Worm (Caenorhabditis elegans): ENCODE measurements around the gene nhr-130.

Gene nhr-130

DNA sequence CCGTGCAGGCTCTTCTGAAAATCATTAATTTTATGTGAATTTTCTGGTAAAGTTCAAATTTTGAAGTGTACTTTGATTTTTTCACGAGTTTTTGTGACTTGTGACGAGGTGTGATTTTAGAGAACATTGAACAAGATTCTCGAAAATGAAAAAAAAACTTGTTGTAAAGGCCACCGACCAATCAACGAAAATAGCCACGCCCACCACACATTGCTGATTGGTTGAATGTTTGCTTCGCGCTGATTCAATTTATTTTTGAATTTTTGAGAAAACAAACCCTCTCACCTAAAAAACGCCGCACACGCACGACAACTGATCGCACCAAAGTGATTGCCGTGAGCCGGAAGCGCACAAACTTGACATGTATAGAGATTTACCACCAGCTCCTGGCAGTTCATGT, 279 bp downstream of the nhr-130 start:
- peak; percentile 34 for TF ChIP-seq nfya-1 (tag; optimal IDR thresholded peaks at IDR 0.05)
- TF ChIP-seq T23F11.4 (GFP tag; optimal IDR thresholded peaks at IDR 0.05): no peak

DNA sequence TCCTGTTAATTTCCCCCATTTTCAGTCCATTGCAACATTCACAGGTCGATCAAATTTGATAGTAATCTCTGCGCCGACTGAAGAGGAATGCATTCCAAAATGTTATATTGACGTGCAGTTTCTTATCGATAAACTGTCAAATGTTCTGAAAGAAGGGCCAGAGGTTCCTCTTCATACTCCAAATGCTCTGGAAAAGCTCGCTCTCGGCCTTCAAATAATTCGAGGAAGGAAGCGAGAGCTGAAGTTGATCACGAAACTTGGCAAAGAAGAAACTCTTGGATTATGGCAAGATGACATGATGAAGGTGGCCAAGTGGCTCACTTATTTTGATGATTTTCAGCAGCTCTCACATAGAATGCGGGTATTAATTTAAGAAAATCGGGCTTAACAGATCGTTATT, 4.1 kb downstream of the nhr-130 start:
- TF ChIP-seq unc-3 (GFP tag; conservative IDR thresholded peaks at IDR 0.05) (no peak), unc-3 (tag; optimal IDR thresholded peaks at IDR 0.05) (no peak), ttx-3 (tag; optimal IDR thresholded peaks at IDR 0.05) (no peak), pha-2 (tag; optimal IDR thresholded peaks at IDR 0.05) (no peak), ama-1 (optimal IDR thresholded peaks at IDR 0.05) (no peak), ceh-2 (tag; optimal IDR thresholded peaks at IDR 0.05) (no peak), ceh-30 (tag; optimal IDR thresholded peaks at IDR 0.05) (no peak)

DNA sequence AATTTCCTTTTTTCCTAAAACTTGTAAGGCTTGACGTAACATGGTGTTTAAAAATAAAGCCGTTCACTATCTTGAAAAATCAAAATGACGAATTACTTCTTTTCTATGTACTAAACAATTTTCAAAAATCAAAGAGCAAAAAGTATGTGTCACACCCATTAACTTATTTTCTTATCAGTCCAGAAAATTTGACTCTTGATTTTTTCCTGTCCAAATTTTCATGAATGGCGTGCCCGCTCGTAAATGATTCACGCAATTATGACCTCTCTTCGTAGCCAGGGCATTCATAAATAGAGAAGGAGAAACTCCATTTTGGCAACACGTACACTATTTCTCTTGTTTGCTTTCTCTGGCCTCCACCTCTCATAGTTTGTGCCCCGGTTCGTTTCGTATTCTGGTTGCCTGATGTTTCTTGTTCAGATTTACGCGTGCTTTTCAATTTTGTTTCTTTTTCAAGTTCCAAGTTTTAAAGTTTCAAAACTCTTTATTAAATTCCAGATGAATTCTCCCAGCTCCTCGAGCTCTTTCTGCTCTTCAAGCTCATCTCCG, 5.4 kb downstream of the nhr-130 start, which contains the start of gene nhr-55:
TSS of gene nhr-55 (plus strand) at position 499 of the 549 bp plus-strand sequence.
- TF ChIP-seq syd-9 (tag; optimal IDR thresholded peaks at IDR 0.05) (no peak), elt-4 (tag; optimal IDR thresholded peaks at IDR 0.05) (no peak), C38D4.7 (GFP tag; optimal IDR thresholded peaks at IDR 0.05) (no peak), pros-1 (tag; optimal IDR thresholded peaks at IDR 0.05) (no peak), ceh-22 (tag; optimal IDR thresholded peaks at IDR 0.05) (no peak), pqm-1 (tag; optimal IDR thresholded peaks at IDR 0.05) (no peak), nfya-1 (tag; optimal IDR thresholded peaks at IDR 0.05) (no peak), dmd-4 (tag; optimal IDR thresholded peaks at IDR 0.05; ENCODE audit: borderline replicate concordance) (no peak), fkh-6 (tag; optimal IDR thresholded peaks at IDR 0.05) (no peak), ceh-6 (GFP tag; optimal IDR thresholded peaks at IDR 0.05) (no peak), hlh-13 (GFP tag; optimal IDR thresholded peaks at IDR 0.05) (no peak), ceh-24 (tag; optimal IDR thresholded peaks at IDR 0.05) (no peak), lin-11 (tag; optimal IDR thresholded peaks at IDR 0.05) (no peak), ceh-30 (tag; optimal IDR thresholded peaks at IDR 0.05) (no peak), hlh-30 (tag; optimal IDR thresholded peaks at IDR 0.05; ENCODE audit: insufficient read depth) (no peak)

DNA sequence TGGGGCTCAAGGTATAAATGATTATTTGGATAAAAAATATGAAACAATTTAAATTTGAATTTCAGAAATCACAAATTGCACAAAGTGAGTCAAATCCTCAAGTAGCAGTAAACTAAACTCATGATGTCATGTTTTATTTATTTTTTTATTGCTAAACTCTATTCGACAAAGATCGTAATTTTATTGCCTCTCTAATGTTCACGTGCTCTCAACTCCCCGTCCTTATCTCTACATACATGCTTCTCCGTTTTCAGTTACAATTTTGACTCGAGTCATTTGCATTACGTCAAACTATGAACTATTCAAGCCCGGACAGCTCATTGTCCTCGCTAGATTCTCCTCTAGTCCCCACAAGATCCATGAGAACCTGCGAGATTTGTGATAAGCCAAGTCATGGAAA, 8.6 kb downstream of the nhr-130 start, which contains the start of gene nhr-99:
TSS of gene nhr-99 (plus strand) at position 263 of the 400 bp plus-strand sequence.
- TF ChIP-seq lin-11 (tag; optimal IDR thresholded peaks at IDR 0.05) (no peak), npax-4 (tag; optimal IDR thresholded peaks at IDR 0.05) (no peak), ceh-9 (tag; optimal IDR thresholded peaks at IDR 0.05) (no peak), hlh-15 (tag; optimal IDR thresholded peaks at IDR 0.05) (no peak), unc-55 (GFP tag; optimal IDR thresholded peaks at IDR 0.05) (no peak), madf-2 (tag; optimal IDR thresholded peaks at IDR 0.05) (no peak), pax-1 (tag; optimal IDR thresholded peaks at IDR 0.05) (no peak), sox-2 (GFP tag; IDR thresholded peaks at IDR 0.05) (no peak), tbx-2 (tag; optimal IDR thresholded peaks at IDR 0.05) (no peak), unc-42 (tag; optimal IDR thresholded peaks at IDR 0.05) (no peak), C38D4.7 (GFP tag; optimal IDR thresholded peaks at IDR 0.05) (no peak), pha-2 (tag; optimal IDR thresholded peaks at IDR 0.05) (no peak), ztf-16 (tag; optimal IDR thresholded peaks at IDR 0.05) (no peak), ahr-1 (tag; optimal IDR thresholded peaks at IDR 0.05) (no peak), hlh-6 (tag; optimal IDR thresholded peaks at IDR 0.05) (no peak), ceh-2 (tag; optimal IDR thresholded peaks at IDR 0.05) (no peak), hlh-8 (tag; optimal IDR thresholded peaks at IDR 0.05) (no peak), hlh-13 (GFP tag; optimal IDR thresholded peaks at IDR 0.05) (no peak), tbx-7 (tag; optimal IDR thresholded peaks at IDR 0.05) (no peak)

DNA sequence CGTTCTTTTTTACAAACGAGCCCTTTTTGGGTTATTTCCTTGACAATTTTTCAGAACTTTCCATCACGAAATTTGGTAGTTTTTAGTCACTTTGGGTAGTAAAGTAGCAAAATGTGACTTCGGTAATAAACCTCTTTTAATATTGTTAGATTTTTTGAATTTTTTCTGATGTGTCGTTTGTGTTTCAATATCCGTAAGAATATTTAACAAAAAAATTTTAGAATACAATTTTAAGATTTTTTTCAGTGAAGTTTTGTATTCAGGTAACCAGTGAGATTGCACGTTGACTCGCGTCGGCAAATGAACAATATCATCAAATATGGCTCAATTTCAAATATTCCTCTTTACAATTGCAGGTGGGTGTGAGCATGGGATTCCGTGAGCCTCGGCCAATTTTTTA, 10.6 kb downstream of the nhr-130 start, which contains the start of gene srt-31:
TSS of gene srt-31 (plus strand) at position 301 of the 400 bp plus-strand sequence.
- TF ChIP-seq nfya-1 (tag; optimal IDR thresholded peaks at IDR 0.05) (no peak), ceh-6 (GFP tag; optimal IDR thresholded peaks at IDR 0.05) (no peak), hlh-30 (tag; optimal IDR thresholded peaks at IDR 0.05; ENCODE audit: insufficient read depth) (no peak), F13H6.1 (tag; optimal IDR thresholded peaks at IDR 0.05) (no peak), syd-9 (tag; optimal IDR thresholded peaks at IDR 0.05) (no peak), eyg-1 (tag; optimal IDR thresholded peaks at IDR 0.05) (no peak)

All from whole organism, late embryonic.